Fruit fly (Drosophila melanogaster): ENCODE data around the gene SelR.

SelR gene

dm6 chr3R:10886462-10887315 is 18.2 kb upstream of the SelR start (continued):
- TF ChIP-seq CG17612 (GFP tag; IDR thresholded peaks at IDR 0.05), result peak; percentile 30; the same call in 1 of the 2 replicates
- TF ChIP-seq Ssrp (tag; optimal IDR thresholded peaks at IDR 0.05), result peak; percentile 86
- peak; percentile 91 for TF ChIP-seq CG17361 (GFP tag; IDR thresholded peaks at IDR 0.05)
- TF ChIP-seq CG42726 (GFP tag; IDR thresholded peaks at IDR 0.05; ENCODE audit: partially characterized antibody), result no peak
- peak; percentile 21 for TF ChIP-seq grn (GFP tag; optimal IDR thresholded peaks at IDR 0.05)
- TF ChIP-seq Rfx (GFP tag; IDR thresholded peaks at IDR 0.05), result peak; percentile 92
- TF ChIP-seq ttk (GFP tag; IDR thresholded peaks at IDR 0.05), result peak; percentile 84
- TF ChIP-seq CG2120 (GFP tag; optimal IDR thresholded peaks at IDR 0.05), result peak; percentile 97
- peak; percentile 82 for TF ChIP-seq nom (GFP tag; optimal IDR thresholded peaks at IDR 0.05)
- TF ChIP-seq dpn (GFP tag; optimal IDR thresholded peaks at IDR 0.05), result peak; percentile 78 to 89
- peak; percentile 95 for TF ChIP-seq CG2678 (tag; optimal IDR thresholded peaks at IDR 0.05)
- TF ChIP-seq CoRest (tag; optimal IDR thresholded peaks at IDR 0.05), result peak; percentile 95
- peak; percentile 85 for TF ChIP-seq seq (GFP tag; IDR thresholded peaks at IDR 0.05)
- peak; percentile 59 for TF ChIP-seq Hey (tag; optimal IDR thresholded peaks at IDR 0.05)
- TF ChIP-seq inv (GFP tag; IDR thresholded peaks at IDR 0.05; ENCODE audit: partially characterized antibody), result no peak; the same call in 1 of the 2 replicates
- peak; percentile 94 for TF ChIP-seq CG32532 (GFP tag; IDR thresholded peaks at IDR 0.05)
- peak; percentile 72 for TF ChIP-seq CG2889 (GFP tag; IDR thresholded peaks at IDR 0.05)
- peak; percentile 45 for TF ChIP-seq CG13123 (GFP tag; optimal IDR thresholded peaks at IDR 0.05)
- TF ChIP-seq twi (tag; optimal IDR thresholded peaks at IDR 0.05), result peak; percentile 56
- TF ChIP-seq CG10267 (tag; optimal IDR thresholded peaks at IDR 0.05), result peak; percentile 85
- TF ChIP-seq CG10147 (GFP tag; optimal IDR thresholded peaks at IDR 0.05), result peak; percentile 84
- peak; percentile 80 for TF ChIP-seq Nf-YA (GFP tag; IDR thresholded peaks at IDR 0.05)
- peak; percentile 91 for TF ChIP-seq Hsf (GFP tag; optimal IDR thresholded peaks at IDR 0.05)
- TF ChIP-seq kah (GFP tag; optimal IDR thresholded peaks at IDR 0.05), result peak; percentile 89
- no peak for TF ChIP-seq zen2 (GFP tag; IDR thresholded peaks at IDR 0.05; ENCODE audit: partially characterized antibody)
- no peak for TF ChIP-seq CG1832 (GFP tag; optimal IDR thresholded peaks at IDR 0.05)
- peak; percentile 79 to 96 for TF ChIP-seq Trl (optimal IDR thresholded peaks at IDR 0.05)
- peak; percentile 84 for TF ChIP-seq Trl (GFP tag; optimal IDR thresholded peaks at IDR 0.05)
- TF ChIP-seq Sry-β (GFP tag; optimal IDR thresholded peaks at IDR 0.05), result peak; percentile 16
- peak; percentile 94 for TF ChIP-seq CG30403 (GFP tag; optimal IDR thresholded peaks at IDR 0.05)
- peak; percentile 58 for TF ChIP-seq mirr (GFP tag; optimal IDR thresholded peaks at IDR 0.05)
- peak; percentile 79; the same call in 1 of the 2 replicates for TF ChIP-seq CG11085 (GFP tag; IDR thresholded peaks at IDR 0.05)
- peak; percentile 25 for TF ChIP-seq CG9876 (GFP tag; optimal IDR thresholded peaks at IDR 0.05)
- TF ChIP-seq bsh (GFP tag; optimal IDR thresholded peaks at IDR 0.05), result peak; percentile 73 to 90
- TF ChIP-seq onecut (GFP tag; IDR thresholded peaks at IDR 0.05), result peak; percentile 85
- TF ChIP-seq fd96Cb (tag; optimal IDR thresholded peaks at IDR 0.05), result peak; percentile 74
- peak; percentile 89 for TF ChIP-seq gsb-n (tag; optimal IDR thresholded peaks at IDR 0.05)
- no peak for TF ChIP-seq zf30C (GFP tag; optimal IDR thresholded peaks at IDR 0.05)
- peak; percentile 86 for TF ChIP-seq abd-A (tag; optimal IDR thresholded peaks at IDR 0.05)
- TF ChIP-seq Xrp1 (GFP tag; IDR thresholded peaks at IDR 0.05), result peak; percentile 91
- TF ChIP-seq CG12942 (GFP tag; optimal IDR thresholded peaks at IDR 0.05), result peak; percentile 69
- peak; percentile 46; the same call in 1 of the 2 replicates for TF ChIP-seq CG4360 (GFP tag; IDR thresholded peaks at IDR 0.05)
- no peak for TF ChIP-seq HmgD (GFP tag; optimal IDR thresholded peaks at IDR 0.05)
- peak; percentile 70 for TF ChIP-seq Spps (tag; optimal IDR thresholded peaks at IDR 0.05)
- peak; percentile 88 for TF ChIP-seq oc (tag; optimal IDR thresholded peaks at IDR 0.05)
- TF ChIP-seq hth (optimal IDR thresholded peaks at IDR 0.05), result no peak
- TF ChIP-seq CG4820 (GFP tag; optimal IDR thresholded peaks at IDR 0.05), result peak; percentile 79
- peak; percentile 85 for TF ChIP-seq Ada2b (GFP tag; IDR thresholded peaks at IDR 0.05)
- peak; percentile 44 for TF ChIP-seq Ets65A (GFP tag)

Measured in whole organism, embryonic.